Worm (Caenorhabditis elegans): ENCODE results near the gene Y39B6A.10.

The Y39B6A.10 gene

DNA sequence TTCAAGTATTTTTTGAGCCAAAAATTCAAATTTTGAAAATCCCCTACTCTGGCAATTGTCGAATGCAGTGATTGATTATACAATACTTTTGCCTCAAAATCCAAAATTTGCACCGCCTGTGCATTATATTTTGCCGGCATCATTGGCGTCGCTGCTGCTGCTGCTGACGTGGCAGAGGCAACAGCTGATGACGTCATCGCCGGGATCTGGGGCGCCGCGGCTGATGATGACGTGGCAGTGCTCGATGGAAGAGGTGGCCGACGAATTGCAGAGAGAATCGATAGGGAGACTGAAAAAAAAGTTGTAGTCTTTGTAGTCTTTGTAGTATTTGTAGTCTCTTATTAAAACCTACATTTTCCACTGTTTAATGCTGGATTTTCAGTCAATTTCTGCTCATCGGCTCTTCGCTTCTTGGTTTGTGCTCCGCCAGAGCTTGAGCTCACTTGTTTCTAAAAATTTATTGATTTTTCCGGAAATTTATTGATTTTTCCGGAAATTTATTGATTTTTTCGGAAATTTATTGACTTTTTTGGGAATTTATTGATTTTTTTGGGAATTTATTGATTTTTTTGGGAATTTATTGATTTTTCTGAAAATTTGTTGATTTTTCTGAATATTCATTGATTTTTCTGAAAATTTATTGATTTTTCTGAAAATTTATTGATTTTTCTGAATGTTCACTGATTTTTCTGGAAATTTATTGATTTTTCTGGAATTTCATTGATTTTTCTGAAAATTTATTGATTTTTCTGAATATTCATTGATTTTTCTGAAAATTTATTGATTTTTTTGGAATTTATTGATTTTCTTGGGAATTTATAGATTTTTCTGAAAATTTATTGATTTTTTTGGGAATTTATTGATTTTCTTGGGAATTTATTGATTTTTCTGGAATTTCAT lies 12.4 kb downstream of the Y39B6A.10 start:
- no peak for TF ChIP-seq M03D4.4 (tag; optimal IDR thresholded peaks at IDR 0.05)
- peak; percentile 63 for TF ChIP-seq zip-8 (tag; optimal IDR thresholded peaks at IDR 0.05)
- no peak for TF ChIP-seq flh-1 (GFP tag; optimal IDR thresholded peaks at IDR 0.05)

DNA sequence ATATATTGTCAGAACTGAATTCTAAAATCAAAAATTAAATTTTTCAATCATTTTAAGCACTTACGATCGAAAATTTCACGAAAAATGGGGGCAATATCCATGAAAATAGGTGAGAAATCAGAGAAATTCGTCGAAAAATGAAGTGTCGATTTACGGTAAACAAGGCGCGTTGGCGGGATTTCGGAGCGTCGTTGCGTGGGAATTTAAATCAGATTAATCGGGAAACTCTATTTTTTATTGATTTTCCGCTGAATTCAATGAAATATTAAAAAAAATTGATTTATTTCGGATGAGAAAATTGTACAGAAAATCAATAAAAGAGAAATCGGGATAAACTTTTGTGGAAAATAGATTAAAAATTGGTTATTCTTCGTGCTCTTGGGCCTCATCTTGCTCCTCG lies 14.1 kb downstream of the Y39B6A.10 start, which contains the start of gene Y39B6A.13:
TSS of gene Y39B6A.13 (minus strand) at position 166 of the 400 bp plus-strand sequence.
- TF ChIP-seq pha-4 (tag; optimal IDR thresholded peaks at IDR 0.05) (peak; percentile 12), lin-13 (tag; optimal IDR thresholded peaks at IDR 0.05) (peak; percentile 3), ceh-83 (GFP tag; optimal IDR thresholded peaks at IDR 0.05) (no peak), nhr-237 (tag; optimal IDR thresholded peaks at IDR 0.05) (no peak), ces-1 (GFP tag; optimal IDR thresholded peaks at IDR 0.05) (peak; percentile 86), lsy-2 (tag; optimal IDR thresholded peaks at IDR 0.05) (peak; percentile 17), M03D4.4 (tag; optimal IDR thresholded peaks at IDR 0.05) (no peak)

DNA sequence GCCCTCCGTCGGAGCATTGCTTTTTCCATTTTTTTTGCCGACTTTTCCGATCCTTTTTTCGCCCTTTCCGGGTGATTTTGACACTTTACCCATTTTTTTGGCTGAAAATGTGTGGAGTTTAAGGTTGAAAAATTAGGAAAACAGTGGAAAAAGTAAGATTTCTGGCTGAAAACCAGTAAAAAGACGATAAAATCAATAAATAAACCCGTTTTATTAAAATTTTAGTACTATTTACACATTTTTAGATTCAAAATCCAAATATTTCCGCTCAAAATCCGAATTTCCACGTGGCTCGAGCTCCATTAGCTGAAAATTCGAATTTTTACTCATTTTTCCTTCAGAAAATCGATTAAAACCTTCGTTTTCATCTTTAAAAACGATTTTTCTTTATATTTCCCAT lies 15.1 kb downstream of the Y39B6A.10 start, which contains the start of gene pro-3:
TSS of gene pro-3 (minus strand) at position 101 of the 400 bp plus-strand sequence.
- TF ChIP-seq nhr-12 (tag; optimal IDR thresholded peaks at IDR 0.05): no peak
- TF ChIP-seq sem-2 (GFP tag; optimal IDR thresholded peaks at IDR 0.05): no peak
- no peak for TF ChIP-seq hlh-1 (tag; optimal IDR thresholded peaks at IDR 0.05)
- no peak for TF ChIP-seq unc-62 (GFP tag; optimal IDR thresholded peaks at IDR 0.05)
- no peak for TF ChIP-seq nhr-2 (tag; optimal IDR thresholded peaks at IDR 0.05)
- no peak for TF ChIP-seq ham-2 (GFP tag; optimal IDR thresholded peaks at IDR 0.05)
- TF ChIP-seq unc-120 (tag; optimal IDR thresholded peaks at IDR 0.05; ENCODE audit: poor library complexity, severe bottlenecking): no peak
- no peak for TF ChIP-seq ces-1 (GFP tag; optimal IDR thresholded peaks at IDR 0.05)
- TF ChIP-seq pha-4 (tag; optimal IDR thresholded peaks at IDR 0.05): no peak
- no peak for TF ChIP-seq unc-39 (tag; optimal IDR thresholded peaks at IDR 0.05)
- no peak for TF ChIP-seq lin-13 (tag; optimal IDR thresholded peaks at IDR 0.05)
- no peak for TF ChIP-seq ceh-39 (tag; optimal IDR thresholded peaks at IDR 0.05)
- no peak for TF ChIP-seq cnd-1 (tag; optimal IDR thresholded peaks at IDR 0.05)

DNA sequence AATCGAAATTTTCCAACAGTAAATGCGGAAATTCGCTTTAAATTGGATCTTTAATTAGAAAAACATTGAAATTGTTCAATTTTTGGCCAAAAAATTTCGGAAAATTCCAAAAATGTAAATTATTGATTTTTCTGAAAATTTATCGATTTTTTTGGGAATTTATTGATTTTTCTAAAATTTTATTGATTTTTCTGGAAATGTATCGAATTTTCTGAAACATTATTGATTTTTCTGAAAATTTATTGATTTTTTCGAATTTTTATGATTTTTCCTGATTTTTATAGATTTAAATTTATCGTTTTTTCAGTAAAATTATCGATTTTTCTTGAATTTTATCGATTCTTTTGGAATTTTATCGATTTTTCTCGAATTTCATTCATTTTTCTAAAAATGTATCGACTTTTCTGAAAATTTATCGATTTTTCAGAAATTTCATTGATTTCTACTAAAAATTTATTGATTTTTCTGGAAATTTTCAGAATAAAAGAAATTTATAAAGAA lies 16.5 kb downstream of the Y39B6A.10 start:
- TF ChIP-seq unc-120 (tag; optimal IDR thresholded peaks at IDR 0.05; ENCODE audit: poor library complexity, severe bottlenecking) (no peak), cnd-1 (tag; optimal IDR thresholded peaks at IDR 0.05) (no peak), unc-62 (GFP tag; optimal IDR thresholded peaks at IDR 0.05) (no peak), hlh-1 (tag; optimal IDR thresholded peaks at IDR 0.05) (no peak), nhr-2 (tag; optimal IDR thresholded peaks at IDR 0.05) (no peak), mls-2 (tag; optimal IDR thresholded peaks at IDR 0.05) (no peak), sem-2 (GFP tag; optimal IDR thresholded peaks at IDR 0.05) (no peak), lsy-2 (tag; optimal IDR thresholded peaks at IDR 0.05) (no peak)

DNA sequence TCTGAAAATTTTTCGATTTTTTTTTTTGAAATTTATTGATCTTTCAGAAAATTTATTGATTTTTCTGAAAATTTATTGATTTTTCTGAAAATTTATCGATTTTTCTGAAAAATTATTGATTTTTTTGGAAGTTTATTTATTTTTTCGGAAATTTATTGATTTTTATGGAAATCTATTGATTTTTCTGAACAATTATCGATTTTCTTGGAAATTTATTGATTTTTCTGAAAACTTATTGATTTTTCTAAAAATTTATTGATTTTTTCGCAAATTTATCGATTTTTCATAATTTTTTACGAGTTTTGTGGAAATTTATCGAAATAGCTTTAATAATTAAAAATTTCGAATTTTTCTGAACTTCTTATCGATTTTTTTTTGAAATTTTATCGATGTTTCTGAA lies 26.3 kb downstream of the Y39B6A.10 start:
- no peak for TF ChIP-seq ceh-43 (GFP tag; optimal IDR thresholded peaks at IDR 0.05)
- TF ChIP-seq sem-2 (GFP tag; optimal IDR thresholded peaks at IDR 0.05): no peak
- TF ChIP-seq unc-39 (tag; optimal IDR thresholded peaks at IDR 0.05): no peak
- no peak for TF ChIP-seq nhr-76 (tag; optimal IDR thresholded peaks at IDR 0.05)
- no peak for TF ChIP-seq drap-1 (GFP tag; optimal IDR thresholded peaks at IDR 0.05)
- no peak for TF ChIP-seq tbx-8 (GFP tag; optimal IDR thresholded peaks at IDR 0.05)
- TF ChIP-seq bed-3 (GFP tag; optimal IDR thresholded peaks at IDR 0.05): no peak
- no peak for TF ChIP-seq unc-62 (GFP tag; optimal IDR thresholded peaks at IDR 0.05)
- TF ChIP-seq ztf-11 (tag; optimal IDR thresholded peaks at IDR 0.05): no peak
- TF ChIP-seq nhr-28 (tag; optimal IDR thresholded peaks at IDR 0.05): no peak
- no peak for TF ChIP-seq nhr-12 (tag; optimal IDR thresholded peaks at IDR 0.05)
- TF ChIP-seq mls-2 (tag; optimal IDR thresholded peaks at IDR 0.05): no peak
- no peak for TF ChIP-seq nhr-237 (tag; optimal IDR thresholded peaks at IDR 0.05)
- TF ChIP-seq ces-1 (GFP tag; optimal IDR thresholded peaks at IDR 0.05): no peak
- TF ChIP-seq lin-32 (GFP tag; optimal IDR thresholded peaks at IDR 0.05): no peak

Data from whole organism, mixed stage, embryonic.